Worm (Caenorhabditis elegans) whole organism, L3 larva: ENCODE data around the gene C05C10.3.

ENCODE experiments used
- ama-1 ChIP-seq: fragments of 150-350 bp; optimal IDR thresholded peaks from 2 replicates; lab custom pipeline; 2018
- ceh-16 ChIP-seq: sonication (generic microtip); optimal IDR thresholded peaks from 2 replicates; lab custom pipeline; 2017; ENCODE audit warnings: missing biosample characterization, missing genetic modification characterization
- ceh-28 ChIP-seq: fragments of 150-350 bp; optimal IDR thresholded peaks from 2 replicates; lab custom pipeline; 2014; ENCODE audit warnings: missing biosample characterization, missing genetic modification reagents, missing genetic modification characterization
- daf-12 ChIP-seq: fragments of 150-350 bp; optimal IDR thresholded peaks from 2 replicates; lab custom pipeline; 2014; ENCODE audit warnings: missing biosample characterization, missing genetic modification reagents, missing genetic modification characterization
- elt-2 ChIP-seq: sonication (generic microtip); optimal IDR thresholded peaks from 2 replicates; lab custom pipeline; 2016; ENCODE audit warnings: missing genetic modification reagents, mild to moderate bottlenecking, missing genetic modification characterization, missing compliant biosample characterization
- elt-3 ChIP-seq, 3 experiments: fragments of 150-350 bp in 1 of 3; sonication (generic microtip) in 2 of 3; optimal IDR thresholded peaks; 2 replicates in 2 of 3; 4 replicates in 1 of 3; lab custom pipeline; 2014 to 2017; ENCODE audit warnings: missing biosample characterization in 3 of 3, missing genetic modification characterization in 3 of 3
- fkh-2 ChIP-seq: fragments of 150-350 bp; optimal IDR thresholded peaks from 2 replicates; lab custom pipeline; 2014; ENCODE audit warnings: missing biosample characterization, missing genetic modification reagents, missing genetic modification characterization
- fos-1 ChIP-seq: fragments of 150-350 bp; optimal IDR thresholded peaks from 2 replicates; lab custom pipeline; 2014; ENCODE audit warnings: missing biosample characterization, missing genetic modification characterization
- hmg-11 ChIP-seq: sonication (generic microtip); optimal IDR thresholded peaks from 2 replicates; lab custom pipeline; 2016; ENCODE audit warnings: missing genetic modification characterization, missing compliant biosample characterization
- lin-15B ChIP-seq: fragments of 150-350 bp; optimal IDR thresholded peaks from 2 replicates; lab custom pipeline; 2014; ENCODE audit warnings: missing biosample characterization, missing genetic modification characterization
- lin-39 ChIP-seq: fragments of 150-350 bp; optimal IDR thresholded peaks from 2 replicates; lab custom pipeline; 2018; ENCODE audit warnings: missing biosample characterization, missing genetic modification reagents, missing genetic modification characterization
- nhr-11 ChIP-seq: fragments of 150-350 bp; optimal IDR thresholded peaks from 2 replicates; lab custom pipeline; 2014; ENCODE audit warnings: missing biosample characterization, missing genetic modification characterization
- nhr-12 ChIP-seq: fragments of 150-350 bp; optimal IDR thresholded peaks from 2 replicates; lab custom pipeline; 2014; ENCODE audit warnings: missing biosample characterization, missing genetic modification characterization
- nhr-23 ChIP-seq: fragments of 150-350 bp; optimal IDR thresholded peaks from 2 replicates; lab custom pipeline; 2014; ENCODE audit warnings: missing biosample characterization, missing genetic modification reagents, missing genetic modification characterization
- nhr-25 ChIP-seq: sonication (generic microtip); optimal IDR thresholded peaks from 2 replicates; lab custom pipeline; 2017; ENCODE audit warnings: missing biosample characterization, missing genetic modification characterization
- nhr-28 ChIP-seq: fragments of 150-350 bp; optimal IDR thresholded peaks from 2 replicates; lab custom pipeline; 2014; ENCODE audit warnings: missing biosample characterization, missing genetic modification characterization
- nhr-43 ChIP-seq: sonication (generic microtip); optimal IDR thresholded peaks from 2 replicates; lab custom pipeline; 2016; ENCODE audit warnings: mild to moderate bottlenecking, missing genetic modification characterization, missing compliant biosample characterization; ENCODE audit not compliant: poor library complexity, severe bottlenecking
- nhr-67 ChIP-seq: fragments of 150-350 bp; optimal IDR thresholded peaks from 2 replicates; lab custom pipeline; 2014; ENCODE audit warnings: missing biosample characterization, missing genetic modification characterization
- nhr-76 ChIP-seq: fragments of 150-350 bp; sonication (generic microtip); optimal IDR thresholded peaks from 5 replicates; lab custom pipeline; 2014; ENCODE audit warnings: missing biosample characterization, missing genetic modification characterization
- nhr-77 ChIP-seq: fragments of 150-350 bp; optimal IDR thresholded peaks from 2 replicates; lab custom pipeline; 2014; ENCODE audit warnings: missing biosample characterization, missing genetic modification characterization
- pha-4 ChIP-seq: fragments of 150-350 bp; optimal IDR thresholded peaks from 2 replicates; lab custom pipeline; 2014; ENCODE audit warnings: missing biosample characterization, missing genetic modification reagents, missing genetic modification characterization
- pqm-1 ChIP-seq: fragments of 150-350 bp; optimal IDR thresholded peaks from 2 replicates; lab custom pipeline; 2017; ENCODE audit warnings: missing biosample characterization, missing genetic modification characterization, inconsistent platforms
- sea-2 ChIP-seq: fragments of 150-350 bp; sonication (generic microtip); optimal IDR thresholded peaks from 4 replicates; lab custom pipeline; 2014; ENCODE audit warnings: missing biosample characterization, missing genetic modification reagents, missing genetic modification characterization
- skn-1 ChIP-seq: fragments of 150-350 bp; optimal IDR thresholded peaks from 2 replicates; lab custom pipeline; 2014; ENCODE audit warnings: missing biosample characterization, missing genetic modification characterization
- snpc-4 ChIP-seq: fragments of 150-350 bp; optimal IDR thresholded peaks from 2 replicates; lab custom pipeline; 2014; ENCODE audit warnings: missing biosample characterization, missing genetic modification characterization
- unc-39 ChIP-seq: sonication (generic microtip); optimal IDR thresholded peaks from 4 replicates; lab custom pipeline; 2017; ENCODE audit warnings: missing biosample characterization, missing genetic modification characterization
- zag-1 ChIP-seq: fragments of 150-350 bp; optimal IDR thresholded peaks from 2 replicates; lab custom pipeline; 2014; ENCODE audit warnings: missing biosample characterization, missing genetic modification characterization
- ztf-11 ChIP-seq: fragments of 150-350 bp; optimal IDR thresholded peaks from 2 replicates; lab custom pipeline; 2014; ENCODE audit warnings: missing biosample characterization, missing genetic modification characterization
- ztf-4 ChIP-seq: fragments of 150-350 bp; optimal IDR thresholded peaks from 2 replicates; lab custom pipeline; 2014; ENCODE audit warnings: missing biosample characterization, missing genetic modification characterization

C05C10.3 gene

DNA sequence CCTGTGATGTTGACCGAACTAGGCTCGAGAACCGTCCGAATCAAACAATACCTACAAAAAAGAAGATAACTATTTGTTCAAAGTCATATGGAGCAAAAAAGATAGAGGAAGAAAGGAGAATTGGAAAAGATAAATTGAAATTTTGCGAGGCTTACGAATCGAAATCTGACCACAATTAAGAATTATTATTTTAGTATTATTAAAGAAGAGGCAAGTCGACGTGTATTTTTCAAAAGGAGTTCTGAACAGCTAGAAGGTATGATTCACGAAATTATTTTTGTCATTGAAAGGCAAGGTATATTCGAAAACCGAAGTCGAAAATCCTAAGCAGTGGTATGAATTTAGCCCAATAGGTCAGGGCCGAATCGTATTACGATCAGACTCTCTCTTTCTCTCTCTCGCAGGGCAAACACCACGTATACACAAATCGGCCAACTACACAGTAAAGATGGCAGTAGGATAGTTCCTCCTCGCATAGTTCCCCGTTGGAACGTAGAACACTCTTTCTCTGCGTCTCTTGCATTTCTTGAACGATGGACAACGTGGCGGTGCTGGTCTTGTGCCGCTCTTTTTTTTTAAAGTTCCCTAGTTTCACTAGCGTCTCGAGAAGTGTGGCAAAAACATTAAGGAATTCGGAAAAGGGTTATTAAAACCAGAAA lies 45.5 kb downstream of the C05C10.3 start, which contains the start of gene vgln-1:
Gene vgln-1, minus strand, starts transcription at position 51 of the 659 bp plus-strand sequence.
- peak; percentile 61 for TF ChIP-seq nhr-23 (tag; lab: Kevin White, UChicago)
- no peak for TF ChIP-seq ztf-4 (tag; lab: Kevin White, UChicago)
- no peak for TF ChIP-seq nhr-43 (tag; lab: Kevin White, UChicago)
- no peak for TF ChIP-seq nhr-77
- no peak for TF ChIP-seq nhr-12
- TF ChIP-seq lin-15B (tag; lab: Kevin White, UChicago), result no peak
- TF ChIP-seq skn-1 (tag; lab: Kevin White, UChicago), result no peak
- no peak for TF ChIP-seq lin-39 (tag; lab: Kevin White, UChicago)
- peak; percentile 1 for TF ChIP-seq hmg-11 (tag; lab: Kevin White, UChicago)
- no peak for TF ChIP-seq snpc-4
- TF ChIP-seq fkh-2, result no peak
- TF ChIP-seq nhr-11 (tag; lab: Kevin White, UChicago), result no peak
- TF ChIP-seq ama-1 (lab: Kevin White, UChicago), result no peak
- no peak for TF ChIP-seq ceh-16
- TF ChIP-seq sea-2 (GFP tag; lab: Kevin White, UChicago), result no peak
- peak; percentile 55 for TF ChIP-seq nhr-25 (tag; lab: Kevin White, UChicago)
- peak; percentile 69 for TF ChIP-seq pha-4

DNA sequence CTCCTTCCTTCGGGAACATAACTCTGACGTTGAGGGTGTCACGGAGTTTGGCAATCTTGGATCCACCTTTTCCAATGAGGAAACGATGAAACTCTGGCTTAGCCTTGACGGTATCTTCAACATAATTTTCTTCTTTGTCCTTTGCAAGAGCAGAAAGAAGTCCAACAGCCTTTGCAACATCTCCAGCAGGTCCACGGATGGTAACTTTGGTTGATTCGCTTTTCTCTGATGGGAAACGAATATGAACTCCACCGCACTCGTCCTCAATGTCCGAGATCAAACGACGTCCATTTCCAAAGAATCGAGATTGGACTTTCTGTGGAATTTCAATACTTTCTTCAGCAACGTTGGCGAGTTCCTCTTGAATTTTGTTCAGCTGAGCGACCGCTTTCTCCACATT lies 48.1 kb downstream of the C05C10.3 start:
- TF ChIP-seq nhr-67 (tag; lab: Kevin White, UChicago) (no peak), fos-1 (no peak), nhr-28 (tag; lab: Kevin White, UChicago) (no peak), pqm-1 (tag; lab: Kevin White, UChicago) (no peak), nhr-76 (tag; lab: Kevin White, UChicago) (no peak)

DNA sequence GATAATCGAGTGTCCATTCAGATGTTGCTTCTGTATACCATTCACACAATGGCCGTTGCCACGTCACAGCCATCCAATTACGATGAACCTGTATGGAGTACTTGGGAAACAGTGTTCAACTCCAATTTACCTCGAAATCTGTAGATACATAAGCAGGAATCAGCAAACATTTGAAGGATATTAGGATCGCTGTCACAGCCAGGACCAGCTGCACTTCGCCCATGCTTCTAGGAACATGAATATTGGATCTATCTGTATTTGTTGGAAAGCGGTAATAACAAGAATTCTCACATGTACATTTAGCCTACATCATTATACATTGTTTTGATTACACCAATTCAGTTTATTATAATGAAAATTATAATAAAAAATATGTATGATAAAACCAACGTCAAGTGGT lies 50.5 kb downstream of the C05C10.3 start, which contains the start of gene algn-8:
Gene algn-8, minus strand, starts transcription at position 227 of the 400 bp plus-strand sequence.
- TF ChIP-seq daf-12 (no peak), nhr-67 (tag; lab: Kevin White, UChicago) (no peak), zag-1 (tag; lab: Kevin White, UChicago) (no peak), fos-1 (no peak), ceh-28 (tag; lab: Kevin White, UChicago) (no peak), snpc-4 (no peak), pqm-1 (tag; lab: Kevin White, UChicago) (no peak), elt-2 (tag; lab: Kevin White, UChicago) (no peak), elt-3 (tag; optimal IDR thresholded peaks at IDR 0.05; lab: Kevin White, UChicago) (no peak), fkh-2 (no peak), ama-1 (lab: Kevin White, UChicago) (no peak), nhr-12 (no peak), ztf-4 (tag; lab: Kevin White, UChicago) (no peak), nhr-76 (tag; lab: Kevin White, UChicago) (no peak), nhr-28 (tag; lab: Kevin White, UChicago) (no peak), nhr-11 (tag; lab: Kevin White, UChicago) (no peak), lin-39 (tag; lab: Kevin White, UChicago) (no peak), pha-4 (no peak), unc-39 (tag; lab: Kevin White, UChicago) (no peak), ztf-11 (tag; lab: Kevin White, UChicago) (no peak)
